Fruit fly (Drosophila melanogaster) whole organism, embryonic: Measurements from ENCODE around the gene Desi.
A peak's percentile ranks its signal among the peaks of the same experiment; 100 is the strongest.

ENCODE experiments used
- Awh ChIP-seq: fragments of 200-800 bp; sonication (Bioruptor generic); IDR thresholded peaks from 2 replicates; pipeline ENCODE4, ENCODE4 v1.3.6; 2022; ENCODE audit warnings: missing biosample characterization, missing genetic modification characterization
- BtbVII ChIP-seq: fragments of 200-800 bp; sonication (Bioruptor generic); optimal IDR thresholded peaks from 3 replicates; lab custom pipeline; 2017; ENCODE audit warnings: missing biosample characterization, mild to moderate bottlenecking, missing genetic modification characterization
- CG10267 ChIP-seq: fragments of 200-800 bp; sonication (Bioruptor generic); optimal IDR thresholded peaks from 2 replicates; lab custom pipeline; 2018; ENCODE audit warnings: missing biosample characterization, mild to moderate bottlenecking, missing genetic modification characterization, moderate library complexity
- CG10366 ChIP-seq: fragments of 200-800 bp; sonication (Bioruptor generic); IDR thresholded peaks from 2 replicates; pipeline ENCODE4 v1.3.6; 2022; ENCODE audit warnings: missing biosample characterization, missing genetic modification characterization
- CG12219 ChIP-seq: fragments of 200-800 bp; sonication (Bioruptor generic); optimal IDR thresholded peaks from 3 replicates; lab custom pipeline; 2018; ENCODE audit warnings: missing biosample characterization, mild to moderate bottlenecking, missing genetic modification characterization
- CG12299 ChIP-seq: fragments of 200-800 bp; sonication (Bioruptor generic); optimal IDR thresholded peaks from 2 replicates; lab custom pipeline; 2018; ENCODE audit warnings: missing biosample characterization, mild to moderate bottlenecking, missing genetic modification characterization
- CG14014 ChIP-seq: fragments of 200-800 bp; sonication (Bioruptor generic); IDR thresholded peaks from 2 replicates; pipeline ENCODE4 v1.3.6; 2022; ENCODE audit warnings: missing biosample characterization, missing genetic modification characterization
- CG2116 ChIP-seq: fragments of 200-800 bp; sonication (Bioruptor generic); optimal IDR thresholded peaks from 3 replicates; lab custom pipeline; 2018; ENCODE audit warnings: missing biosample characterization, mild to moderate bottlenecking, missing genetic modification characterization
- CG31224 ChIP-seq: fragments of 200-800 bp; sonication (Bioruptor generic); IDR thresholded peaks from 2 replicates; pipeline ENCODE4 v1.3.6; 2022; ENCODE audit warnings: missing biosample characterization, missing genetic modification characterization
- CG32532 ChIP-seq: fragments of 200-800 bp; sonication (Bioruptor generic); IDR thresholded peaks from 2 replicates; pipeline ENCODE4 v1.3.6; 2022; ENCODE audit warnings: missing biosample characterization, missing genetic modification characterization
- CG3838 ChIP-seq: fragments of 200-800 bp; sonication (Bioruptor generic); optimal IDR thresholded peaks from 3 replicates; lab custom pipeline; 2016; ENCODE audit warnings: missing biosample characterization, missing genetic modification characterization
- CG3995 ChIP-seq: fragments of 200-800 bp; sonication (Bioruptor generic); optimal IDR thresholded peaks from 3 replicates; lab custom pipeline; 2016; ENCODE audit warnings: missing biosample characterization, missing genetic modification characterization
- CG4707 ChIP-seq: fragments of 200-800 bp; sonication (Bioruptor generic); optimal IDR thresholded peaks from 2 replicates; lab custom pipeline; 2018; ENCODE audit warnings: missing biosample characterization, mild to moderate bottlenecking, missing genetic modification characterization, moderate library complexity
- CG7963 ChIP-seq: fragments of 200-800 bp; sonication (Bioruptor generic); IDR thresholded peaks from 3 replicates; pipeline ENCODE4 v1.3.6; 2022; ENCODE audit warnings: missing biosample characterization, missing genetic modification characterization; ENCODE audit not compliant: partially characterized antibody
- CG8765 ChIP-seq: fragments of 200-800 bp; sonication (Bioruptor generic); IDR thresholded peaks from 2 replicates; pipeline ENCODE4 v1.3.6; 2022; ENCODE audit warnings: missing biosample characterization, missing genetic modification characterization
- Dbx ChIP-seq: fragments of 200-800 bp; sonication (Bioruptor generic); IDR thresholded peaks from 3 replicates; pipeline ENCODE4 v1.3.6; 2022; ENCODE audit warnings: missing biosample characterization, missing genetic modification characterization
- Doc2 ChIP-seq: fragments of 200-800 bp; sonication (Bioruptor generic); IDR thresholded peaks from 2 replicates; pipeline ENCODE4 v1.3.6; 2022; ENCODE audit warnings: missing biosample characterization, missing genetic modification characterization
- Dp ChIP-seq: fragments of 200-800 bp; sonication (Bioruptor generic); optimal IDR thresholded peaks from 2 replicates; lab custom pipeline; 2018; ENCODE audit warnings: missing biosample characterization, mild to moderate bottlenecking, missing genetic modification characterization, moderate library complexity
- E2f2 ChIP-seq: fragments of 200-800 bp; sonication (Bioruptor generic); IDR thresholded peaks from 2 replicates; pipeline ENCODE4 v1.3.6; 2022; ENCODE audit warnings: missing biosample characterization, missing genetic modification characterization
- H2.0 ChIP-seq: fragments of 200-800 bp; sonication (Bioruptor generic); IDR thresholded peaks from 2 replicates; pipeline ENCODE4 v1.3.6; 2022; ENCODE audit warnings: missing biosample characterization, missing genetic modification characterization
- HmgD ChIP-seq: fragments of 200-800 bp; sonication (Bioruptor generic); optimal IDR thresholded peaks from 3 replicates; lab custom pipeline; 2016; ENCODE audit warnings: missing biosample characterization, missing genetic modification characterization
- Lpt ChIP-seq: fragments of >200 bp; optimal IDR thresholded peaks from 2 replicates; lab custom pipeline; 2018; ENCODE audit warnings: missing biosample characterization, missing genetic modification characterization
- MTF-1 ChIP-seq: fragments of 200-800 bp; sonication (Bioruptor generic); optimal IDR thresholded peaks from 2 replicates; lab custom pipeline; 2018; ENCODE audit warnings: missing biosample characterization, mild to moderate bottlenecking, missing genetic modification characterization, borderline replicate concordance
- Optix ChIP-seq: fragments of 200-800 bp; sonication (Bioruptor generic); IDR thresholded peaks from 3 replicates; pipeline ENCODE4 v1.3.6; 2022; ENCODE audit warnings: missing biosample characterization, missing genetic modification characterization
- PHDP ChIP-seq: fragments of 200-800 bp; sonication (Bioruptor generic); optimal IDR thresholded peaks from 3 replicates; lab custom pipeline; 2018; ENCODE audit warnings: missing biosample characterization, mild to moderate bottlenecking, missing genetic modification characterization, moderate library complexity
- Ravus ChIP-seq: fragments of 200-800 bp; sonication (Bioruptor generic); IDR thresholded peaks from 2 replicates; pipeline ENCODE4 v1.3.6; 2022; ENCODE audit warnings: missing biosample characterization, missing genetic modification characterization
- Sin3A ChIP-seq: fragments of >200 bp; optimal IDR thresholded peaks from 2 replicates; lab custom pipeline; 2018
- Ssrp ChIP-seq: fragments of 200-800 bp; sonication (Bioruptor generic); optimal IDR thresholded peaks from 2 replicates; lab custom pipeline; 2018; ENCODE audit warnings: missing biosample characterization, mild to moderate bottlenecking, missing genetic modification characterization, moderate library complexity
- ara ChIP-seq: fragments of 200-800 bp; sonication (Bioruptor generic); IDR thresholded peaks from 2 replicates; pipeline ENCODE4 v1.3.6; 2022; ENCODE audit warnings: missing biosample characterization, missing genetic modification characterization
- bab2 ChIP-seq: fragments of 200-800 bp; sonication (Bioruptor generic); optimal IDR thresholded peaks from 2 replicates; lab custom pipeline; 2016; ENCODE audit warnings: missing biosample characterization, missing genetic modification characterization
- cad ChIP-seq: fragments of >200 bp; optimal IDR thresholded peaks from 2 replicates; lab custom pipeline; 2017; ENCODE audit warnings: missing biosample characterization, missing genetic modification characterization
- croc ChIP-seq: fragments of 200-800 bp; sonication (Bioruptor generic); conservative IDR thresholded peaks from 3 replicates; pipeline ENCODE4 v1.3.6; 2022; ENCODE audit warnings: missing biosample characterization, missing genetic modification characterization
- danr ChIP-seq: fragments of 200-800 bp; sonication (Bioruptor generic); IDR thresholded peaks from 2 replicates; pipeline ENCODE4 v1.3.6; 2022; ENCODE audit warnings: missing biosample characterization, missing genetic modification characterization
- dati ChIP-seq: fragments of 200-800 bp; sonication (Bioruptor generic); IDR thresholded peaks from 2 replicates; pipeline ENCODE4 v1.3.6; 2022; ENCODE audit warnings: missing biosample characterization, missing genetic modification characterization
- dmrt11E ChIP-seq: fragments of 200-800 bp; sonication (Bioruptor generic); optimal IDR thresholded peaks from 3 replicates; lab custom pipeline; 2018; ENCODE audit warnings: missing biosample characterization, mild to moderate bottlenecking, missing genetic modification characterization, moderate library complexity
- eyg ChIP-seq: fragments of 200-800 bp; sonication (Bioruptor generic); optimal IDR thresholded peaks from 3 replicates; lab custom pipeline; 2016; ENCODE audit warnings: missing biosample characterization, missing genetic modification characterization
- hkb ChIP-seq, 2 experiments: fragments of 200-800 bp in 1 of 2; fragments of >200 bp in 1 of 2; sonication (Bioruptor generic) in 1 of 2; IDR thresholded peaks in 1 of 2; optimal IDR thresholded peaks in 1 of 2; 2 replicates each; pipeline versions ENCODE4 v1.3.6 to Lab custom; 2017 to 2022; ENCODE audit warnings: missing biosample characterization in 1 of 2, missing genetic modification characterization in 1 of 2
- inv ChIP-seq: fragments of 200-800 bp; sonication (Bioruptor generic); IDR thresholded peaks from 2 replicates; pipeline ENCODE4 v1.3.6; 2022; ENCODE audit warnings: missing biosample characterization, missing genetic modification characterization; ENCODE audit not compliant: partially characterized antibody
- luna ChIP-seq: fragments of 200-800 bp; sonication (Bioruptor generic); optimal IDR thresholded peaks from 2 replicates; lab custom pipeline; 2016; ENCODE audit warnings: missing biosample characterization, missing genetic modification characterization
- nerfin-2 ChIP-seq: fragments of 200-800 bp; sonication (Bioruptor generic); IDR thresholded peaks from 2 replicates; pipeline ENCODE4 v1.3.6; 2022; ENCODE audit warnings: missing biosample characterization, missing genetic modification characterization; ENCODE audit not compliant: partially characterized antibody
- oc ChIP-seq: fragments of 200-800 bp; sonication (Bioruptor generic); optimal IDR thresholded peaks from 2 replicates; lab custom pipeline; 2018; ENCODE audit warnings: missing biosample characterization, mild to moderate bottlenecking, missing genetic modification characterization, moderate library complexity
- pnt ChIP-seq: fragments of 200-800 bp; sonication (Bioruptor generic); optimal IDR thresholded peaks from 3 replicates; lab custom pipeline; 2016; ENCODE audit warnings: missing biosample characterization, missing genetic modification characterization
- prd ChIP-seq, 3 experiments: fragments of >200 bp in 2 of 3; fragments of 200-800 bp in 1 of 3; sonication (Bioruptor generic) in 1 of 3; optimal IDR thresholded peaks in 2 of 3; IDR thresholded peaks in 1 of 3; 2 replicates in 2 of 3; 3 replicates in 1 of 3; pipeline versions ENCODE4 v1.3.6 to Lab custom; 2017 to 2022; ENCODE audit warnings: missing biosample characterization in 1 of 3, missing genetic modification characterization in 1 of 3
- pzg ChIP-seq: fragments of 200-800 bp; sonication (Bioruptor generic); optimal IDR thresholded peaks from 3 replicates; lab custom pipeline; 2018; ENCODE audit warnings: missing biosample characterization, mild to moderate bottlenecking, missing genetic modification characterization, moderate library complexity
- slp2 ChIP-seq: fragments of 200-800 bp; sonication (Bioruptor generic); optimal IDR thresholded peaks from 2 replicates; lab custom pipeline; 2016; ENCODE audit warnings: missing biosample characterization, missing genetic modification characterization
- sr ChIP-seq: fragments of 200-800 bp; sonication (Bioruptor generic); IDR thresholded peaks from 3 replicates; pipeline ENCODE4 v1.3.6; 2022; ENCODE audit warnings: missing biosample characterization, missing genetic modification characterization
- sug ChIP-seq: fragments of 200-800 bp; optimal IDR thresholded peaks from 2 replicates; lab custom pipeline; 2019; ENCODE audit warnings: missing biosample characterization, mild to moderate bottlenecking, missing genetic modification characterization, moderate library complexity
- tio ChIP-seq: fragments of 200-800 bp; sonication (Bioruptor generic); optimal IDR thresholded peaks from 2 replicates; lab custom pipeline; 2017; ENCODE audit warnings: missing biosample characterization, missing genetic modification characterization, inconsistent platforms

Gene Desi

dm6 chr3R:10760966-10761855, 18.2 kb upstream of the Desi start, which contains the start of the genes MED7 and Cap-H2 (continued):
- no peak for TF ChIP-seq HmgD (GFP tag; lab: Kevin White, UChicago)
- peak; percentile 72 for TF ChIP-seq CG8765 (GFP tag; lab: Robert Waterston, UW)
- peak; percentile 92 for TF ChIP-seq nerfin-2
- peak; percentile 95 for TF ChIP-seq bab2 (GFP tag; lab: Kevin White, UChicago)
- TF ChIP-seq CG3838 (GFP tag; lab: Kevin White, UChicago) = peak; percentile 55
- peak; percentile 74 for TF ChIP-seq CG14014 (GFP tag; lab: Robert Waterston, UW)
- TF ChIP-seq danr (GFP tag; lab: Robert Waterston, UW) = 0 out of 2 replicates have a peak, but pooled peaks have one; percentile 41
- peak; percentile 100 for TF ChIP-seq CG3995 (GFP tag; lab: Kevin White, UChicago)
- peak; percentile 67 for TF ChIP-seq Awh
- TF ChIP-seq luna = peak; percentile 7
- no peak for TF ChIP-seq CG4707 (GFP tag; lab: Kevin White, UChicago)
- peak; percentile 47 for TF ChIP-seq CG12299 (tag; lab: Kevin White, UChicago)
- 0 out of 2 replicates have a peak, but pooled peaks have one; percentile 18 for TF ChIP-seq dati
- peak; percentile 56 for TF ChIP-seq slp2 (GFP tag; lab: Kevin White, UChicago)
- peak; percentile 81 for TF ChIP-seq CG10267 (tag; lab: Kevin White, UChicago)
- TF ChIP-seq Ravus (GFP tag; lab: Robert Waterston, UW) = peak; percentile 16; the same call in 1 of the 2 replicates
- peak; percentile 89 for TF ChIP-seq sug (tag; lab: Kevin White, UChicago)
- no peak for TF ChIP-seq MTF-1 (GFP tag; lab: Kevin White, UChicago)
- TF ChIP-seq PHDP (tag; lab: Kevin White, UChicago) = peak; percentile 79
- peak; percentile 95 for TF ChIP-seq CG2116 (GFP tag; lab: Kevin White, UChicago)
- TF ChIP-seq sr (GFP tag; lab: Robert Waterston, UW) = no peak
- TF ChIP-seq eyg (GFP tag; lab: Kevin White, UChicago) = no peak
- peak; percentile 71 for TF ChIP-seq CG31224 (GFP tag; lab: Robert Waterston, UW)
- TF ChIP-seq CG7963 (GFP tag; lab: Robert Waterston, UW) = peak; percentile 97
- no peak for TF ChIP-seq oc (tag; lab: Kevin White, UChicago)
- peak; percentile 62 for TF ChIP-seq tio (GFP tag; lab: Kevin White, UChicago)
- TF ChIP-seq Dp (GFP tag; lab: Kevin White, UChicago) = peak; percentile 14
- peak; percentile 65 for TF ChIP-seq pnt (GFP tag; lab: Kevin White, UChicago)
- peak; percentile 98 for TF ChIP-seq inv (GFP tag; lab: Robert Waterston, UW)

dm6 chr3R:10761980-10762379, 17.4 kb upstream of the Desi start:
- no peak for TF ChIP-seq BtbVII (GFP tag; lab: Kevin White, UChicago)
- TF ChIP-seq croc (GFP tag; lab: Robert Waterston, UW) = no peak
- no peak for TF ChIP-seq pnt (GFP tag; lab: Kevin White, UChicago)
- no peak for TF ChIP-seq CG10366 (GFP tag; lab: Robert Waterston, UW)
- TF ChIP-seq Sin3A = no peak
- TF ChIP-seq cad (GFP tag; lab: Kevin White, UChicago) = no peak
- TF ChIP-seq Dbx (GFP tag; lab: Robert Waterston, UW) = no peak
- TF ChIP-seq eyg (GFP tag; lab: Kevin White, UChicago) = no peak
- no peak for TF ChIP-seq CG12219 (GFP tag; lab: Kevin White, UChicago)
- TF ChIP-seq Lpt (GFP tag; lab: Kevin White, UChicago) = no peak
- 0 out of 2 replicates have a peak, but pooled peaks have one; percentile 36 for TF ChIP-seq ara
- TF ChIP-seq pzg (GFP tag; lab: Kevin White, UChicago) = no peak
- no peak for TF ChIP-seq dmrt11E (tag; lab: Kevin White, UChicago)
- TF ChIP-seq HmgD (GFP tag; lab: Kevin White, UChicago) = no peak
- TF ChIP-seq prd (optimal IDR thresholded peaks at IDR 0.05; lab: Kevin White, UChicago) = no peak
- no peak for TF ChIP-seq prd (GFP tag; IDR thresholded peaks at IDR 0.05; lab: Robert Waterston, UW)
- 0 out of 2 replicates have a peak, but pooled peaks have one; percentile 15 for TF ChIP-seq H2.0 (GFP tag; lab: Robert Waterston, UW)
- no peak for TF ChIP-seq E2f2 (GFP tag; lab: Robert Waterston, UW)
- no peak for TF ChIP-seq Doc2 (GFP tag; lab: Robert Waterston, UW)
- TF ChIP-seq Ssrp = no peak
- TF ChIP-seq CG32532 = peak; percentile 60
- no peak for TF ChIP-seq Optix (GFP tag; lab: Robert Waterston, UW)
- TF ChIP-seq hkb (optimal IDR thresholded peaks at IDR 0.05; lab: Kevin White, UChicago) = no peak
- peak; percentile 51; the same call in 1 of the 2 replicates for TF ChIP-seq hkb (GFP tag; IDR thresholded peaks at IDR 0.05; lab: Robert Waterston, UW)
